Fruit fly (Drosophila melanogaster): Measurements from ENCODE around the gene CG11629.

Gene CG11629

dm6 chr2L:21879411-21879810 is 18.7 kb downstream of the CG11629 start:
- TF ChIP-seq CTCF (optimal IDR thresholded peaks at IDR 0.05), result no peak
- TF ChIP-seq CG8478 (optimal IDR thresholded peaks at IDR 0.05), result no peak

dm6 chr2L:21877006-21877405 is 21.1 kb downstream of the CG11629 start:
- TF ChIP-seq CTCF (optimal IDR thresholded peaks at IDR 0.05) (no peak), CG8478 (optimal IDR thresholded peaks at IDR 0.05) (no peak)

dm6 chr2L:21873696-21874095 is 24.4 kb downstream of the CG11629 start:
- TF ChIP-seq CG8478 (optimal IDR thresholded peaks at IDR 0.05) (no peak), CTCF (optimal IDR thresholded peaks at IDR 0.05) (no peak)

dm6 chr2L:21871708-21872107 is 26.4 kb downstream of the CG11629 start:
- TF ChIP-seq CG8478 (optimal IDR thresholded peaks at IDR 0.05) (no peak), CTCF (optimal IDR thresholded peaks at IDR 0.05) (no peak)

- no peak for TF ChIP-seq CTCF (optimal IDR thresholded peaks at IDR 0.05)
- TF ChIP-seq CG8478 (optimal IDR thresholded peaks at IDR 0.05), result no peak
Observed at dm6 chr2L:21868712-21869280, 29.3 kb downstream of the CG11629 start.

dm6 chr2L:21867040-21867981 is 30.8 kb downstream of the CG11629 start:
- TF ChIP-seq CG8478 (optimal IDR thresholded peaks at IDR 0.05) (no peak), CTCF (optimal IDR thresholded peaks at IDR 0.05) (no peak)

dm6 chr2L:21866362-21866761 is 31.7 kb downstream of the CG11629 start:
- no peak for TF ChIP-seq CTCF (optimal IDR thresholded peaks at IDR 0.05)
- TF ChIP-seq CG8478 (optimal IDR thresholded peaks at IDR 0.05), result no peak

- TF ChIP-seq CTCF (optimal IDR thresholded peaks at IDR 0.05), result no peak
- no peak for TF ChIP-seq CG8478 (optimal IDR thresholded peaks at IDR 0.05)
Observed at dm6 chr2L:21863544-21863945, 34.5 kb downstream of the CG11629 start.

dm6 chr2L:21860566-21860965 is 37.5 kb downstream of the CG11629 start:
- TF ChIP-seq CG8478 (optimal IDR thresholded peaks at IDR 0.05), result no peak
- no peak for TF ChIP-seq CTCF (optimal IDR thresholded peaks at IDR 0.05)

dm6 chr2L:21857744-21858143 is 40.3 kb downstream of the CG11629 start:
- no peak for TF ChIP-seq CTCF (optimal IDR thresholded peaks at IDR 0.05)

dm6 chr2L:21855824-21856223 is 42.3 kb downstream of the CG11629 start:
- TF ChIP-seq CG8478 (optimal IDR thresholded peaks at IDR 0.05), result no peak
- TF ChIP-seq CTCF (optimal IDR thresholded peaks at IDR 0.05), result no peak

- TF ChIP-seq CTCF (optimal IDR thresholded peaks at IDR 0.05) (no peak), CG8478 (optimal IDR thresholded peaks at IDR 0.05) (no peak)
Observed at dm6 chr2L:21855064-21855463, 43.0 kb downstream of the CG11629 start.

- TF ChIP-seq CTCF (optimal IDR thresholded peaks at IDR 0.05) (no peak), CG8478 (optimal IDR thresholded peaks at IDR 0.05) (no peak)
Observed at dm6 chr2L:21853416-21853815, 44.7 kb downstream of the CG11629 start.

- TF ChIP-seq CTCF (optimal IDR thresholded peaks at IDR 0.05), result no peak
- TF ChIP-seq CG8478 (optimal IDR thresholded peaks at IDR 0.05), result no peak
Observed at dm6 chr2L:21851454-21851853, 46.6 kb downstream of the CG11629 start.

dm6 chr2L:21849699-21850098 is 48.4 kb downstream of the CG11629 start:
- TF ChIP-seq CG8478 (optimal IDR thresholded peaks at IDR 0.05) (no peak), CTCF (optimal IDR thresholded peaks at IDR 0.05) (no peak)

- TF ChIP-seq CTCF (optimal IDR thresholded peaks at IDR 0.05) (no peak), CG8478 (optimal IDR thresholded peaks at IDR 0.05) (no peak)
Observed at dm6 chr2L:21847335-21847734, 50.8 kb downstream of the CG11629 start.
